Worm (Caenorhabditis elegans) whole organism, mixed stage, embryonic: ENCODE data around the gene rcan-1.

Experiments used
- ceh-83 ChIP-seq: fragments of 200-800 bp; sonication (Bioruptor generic); optimal IDR thresholded peaks from 2 replicates; lab custom pipeline; 2018; ENCODE audit warnings: mild to moderate bottlenecking, missing genetic modification characterization, missing compliant biosample characterization
- drap-1 ChIP-seq: fragments of 200-800 bp; sonication (Bioruptor generic); optimal IDR thresholded peaks from 3 replicates; lab custom pipeline; 2018; ENCODE audit warnings: mild to moderate bottlenecking, missing genetic modification characterization, missing compliant biosample characterization
- elt-3 ChIP-seq: fragments of 150-350 bp; optimal IDR thresholded peaks from 2 replicates; lab custom pipeline; 2014; ENCODE audit warnings: missing biosample characterization, missing genetic modification characterization
- hlh-1 ChIP-seq: fragments of 150-350 bp; optimal IDR thresholded peaks from 2 replicates; lab custom pipeline; 2014; ENCODE audit warnings: missing biosample characterization, missing genetic modification reagents, missing genetic modification characterization
- lin-13 ChIP-seq: fragments of 150-350 bp; optimal IDR thresholded peaks from 2 replicates; lab custom pipeline; 2014; ENCODE audit warnings: missing biosample characterization, missing genetic modification characterization
- nhr-12 ChIP-seq: fragments of 150-350 bp; optimal IDR thresholded peaks from 2 replicates; lab custom pipeline; 2014; ENCODE audit warnings: missing biosample characterization, missing genetic modification characterization
- ztf-11 ChIP-seq: fragments of 150-350 bp; optimal IDR thresholded peaks from 2 replicates; lab custom pipeline; 2014; ENCODE audit warnings: missing biosample characterization, missing genetic modification characterization

- TF ChIP-seq drap-1 (no peak), lin-13 (no peak), elt-3 (no peak), ztf-11 (tag; lab: Kevin White, UChicago) (no peak), ceh-83 (GFP tag; lab: Kevin White, UChicago) (no peak), hlh-1 (tag; lab: Kevin White, UChicago) (no peak), nhr-12 (tag; lab: Kevin White, UChicago) (no peak)
These were observed 22.9 kb downstream of the rcan-1 start, which contains the start of gene F54E7.6 for ce11 chrIII:5660976-5661375.
